Fruit fly (Drosophila melanogaster): Measurements from ENCODE around the gene CG45071.
A peak's percentile ranks its signal among the peaks of the same experiment; 100 is the strongest.

The CG45071 gene

dm6 chr3L:15142004-15142890, 36.6 kb downstream of the CG45071 start, which contains the start of gene Pdi (continued):
- TF ChIP-seq CG10209 (GFP tag; optimal IDR thresholded peaks at IDR 0.05) (no peak), Hr3 (GFP tag; optimal IDR thresholded peaks at IDR 0.05) (peak; percentile 9), grau (tag; optimal IDR thresholded peaks at IDR 0.05) (peak; percentile 53), amos (GFP tag; IDR thresholded peaks at IDR 0.05; ENCODE audit: partially characterized antibody) (peak; percentile 89), pfk (GFP tag; optimal IDR thresholded peaks at IDR 0.05) (peak; percentile 64), CG11398 (GFP tag; optimal IDR thresholded peaks at IDR 0.05) (peak; percentile 37), org-1 (GFP tag; optimal IDR thresholded peaks at IDR 0.05) (no peak), CG11560 (tag; IDR thresholded peaks at IDR 0.05) (no peak; the same call in 2 of the 3 replicates), chm (GFP tag; IDR thresholded peaks at IDR 0.05) (peak; percentile 72), Hr51 (GFP tag; optimal IDR thresholded peaks at IDR 0.05) (no peak), CG6683 (GFP tag; optimal IDR thresholded peaks at IDR 0.05) (no peak), ssp (GFP tag; IDR thresholded peaks at IDR 0.05) (peak; percentile 25; the same call in 1 of the 2 replicates), CG2712 (tag; optimal IDR thresholded peaks at IDR 0.05) (peak; percentile 47), HmgZ (tag; optimal IDR thresholded peaks at IDR 0.05) (peak; percentile 52), Six4 (GFP tag; optimal IDR thresholded peaks at IDR 0.05) (no peak), CG14441 (GFP tag; IDR thresholded peaks at IDR 0.05) (no peak), CG11504 (tag; optimal IDR thresholded peaks at IDR 0.05) (peak; percentile 50), NK7.1 (GFP tag; optimal IDR thresholded peaks at IDR 0.05) (peak; percentile 6), Lpt (GFP tag; optimal IDR thresholded peaks at IDR 0.05) (no peak), CG11085 (GFP tag; IDR thresholded peaks at IDR 0.05) (no peak), dmrt11E (tag; optimal IDR thresholded peaks at IDR 0.05) (peak; percentile 19), sc (optimal IDR thresholded peaks at IDR 0.05) (no peak), sc (GFP tag; optimal IDR thresholded peaks at IDR 0.05) (no peak), bowl (GFP tag; IDR thresholded peaks at IDR 0.05) (no peak), CG14710 (tag; optimal IDR thresholded peaks at IDR 0.05) (peak; percentile 59), Xbp1 (GFP tag; optimal IDR thresholded peaks at IDR 0.05) (peak; percentile 84), CG17612 (GFP tag; IDR thresholded peaks at IDR 0.05) (no peak), fru (optimal IDR thresholded peaks at IDR 0.05) (no peak), CG10321 (GFP tag; IDR thresholded peaks at IDR 0.05) (no peak), B-H1 (GFP tag; IDR thresholded peaks at IDR 0.05) (no peak), sisA (GFP tag; IDR thresholded peaks at IDR 0.05) (no peak), CG1603 (tag; optimal IDR thresholded peaks at IDR 0.05) (peak; percentile 80), mirr (GFP tag; optimal IDR thresholded peaks at IDR 0.05) (no peak), dan (GFP tag; IDR thresholded peaks at IDR 0.05) (no peak), Hmx (GFP tag; optimal IDR thresholded peaks at IDR 0.05) (no peak), nerfin-2 (GFP tag; IDR thresholded peaks at IDR 0.05; ENCODE audit: partially characterized antibody) (peak; percentile 61), CG11695 (GFP tag; IDR thresholded peaks at IDR 0.05) (no peak), Asciz (GFP tag; optimal IDR thresholded peaks at IDR 0.05) (no peak), CG8478 (optimal IDR thresholded peaks at IDR 0.05) (no peak), CG11723 (GFP tag; optimal IDR thresholded peaks at IDR 0.05) (no peak), Dad (GFP tag; optimal IDR thresholded peaks at IDR 0.05) (peak; percentile 54), stc (GFP tag; IDR thresholded peaks at IDR 0.05) (no peak), trem (tag; optimal IDR thresholded peaks at IDR 0.05) (peak; percentile 83), jumu (GFP tag; optimal IDR thresholded peaks at IDR 0.05) (no peak), GATAe (GFP tag; conservative IDR thresholded peaks at IDR 0.05) (no peak), ro (GFP tag; IDR thresholded peaks at IDR 0.05) (no peak), CG14860 (GFP tag; IDR thresholded peaks at IDR 0.05; ENCODE audit: partially characterized antibody) (no peak), CG17912 (GFP tag; optimal IDR thresholded peaks at IDR 0.05) (peak; percentile 34), CG1233 (GFP tag; optimal IDR thresholded peaks at IDR 0.05) (no peak), Xrp1 (GFP tag; IDR thresholded peaks at IDR 0.05) (no peak), MBD-R2 (GFP tag; IDR thresholded peaks at IDR 0.05) (peak; percentile 29; the same call in 1 of the 2 replicates)

All from whole organism, embryonic.